Worm (Caenorhabditis elegans): ENCODE data around the gene T05D4.5.

- TF ChIP-seq ceh-30 (tag; optimal IDR thresholded peaks at IDR 0.05) (no peak), pha-4 (tag; optimal IDR thresholded peaks at IDR 0.05) (no peak), nhr-11 (tag; optimal IDR thresholded peaks at IDR 0.05) (no peak), dve-1 (tag; optimal IDR thresholded peaks at IDR 0.05) (no peak), nhr-232 (tag; optimal IDR thresholded peaks at IDR 0.05) (no peak), ttx-3 (tag; optimal IDR thresholded peaks at IDR 0.05) (no peak)
These were observed 36.0 kb upstream of the T05D4.5 start for ce11 chrIII:13544593-13544992.

Data from whole organism, late embryonic.